Worm (Caenorhabditis elegans) whole organism, L4 larva: ENCODE data around the gene ace-3.
A peak's percentile ranks its signal among the peaks of the same experiment; 100 is the strongest.

Source experiments
- D1046.2 ChIP-seq: fragments of 200-800 bp; sonication (Bioruptor generic); IDR thresholded peaks from 2 replicates; pipeline ENCODE4 v1.3.6; 2022; ENCODE audit warnings: missing genetic modification characterization, missing compliant biosample characterization
- F26F4.8 ChIP-seq: fragments of 200-800 bp; sonication (Bioruptor generic); conservative IDR thresholded peaks from 2 replicates; pipeline ENCODE4 v1.3.6; 2022; ENCODE audit warnings: missing genetic modification characterization, missing compliant biosample characterization
- F44E2.7 ChIP-seq: fragments of 200-800 bp; sonication (Bioruptor generic); IDR thresholded peaks from 2 replicates; pipeline ENCODE4 v2.1.2; 2022; ENCODE audit warnings: missing genetic modification characterization, missing compliant biosample characterization
- Y105C5A.15 ChIP-seq: fragments of 200-800 bp; sonication (Bioruptor generic); IDR thresholded peaks from 2 replicates; pipeline ENCODE4 v1.3.6; 2022; ENCODE audit warnings: missing genetic modification characterization, missing compliant biosample characterization
- Y5F2A.4 ChIP-seq: fragments of 200-800 bp; sonication (Bioruptor generic); optimal IDR thresholded peaks from 2 replicates; lab custom pipeline; 2018; ENCODE audit warnings: mild to moderate bottlenecking, missing genetic modification characterization, missing compliant biosample characterization
- ZK546.5 ChIP-seq, 2 experiments: sonication (generic microtip); optimal IDR thresholded peaks; 2 replicates each; lab custom pipeline; 2017; ENCODE audit warnings: missing biosample characterization in 2 of 2, missing genetic modification characterization in 2 of 2
- aha-1 ChIP-seq: fragments of 150-350 bp; peaks from one replicate; lab custom pipeline; 2014; ENCODE audit warnings: missing biosample characterization, missing genetic modification characterization
- ama-1 ChIP-seq: fragments of 150-350 bp; optimal IDR thresholded peaks from 2 replicates; lab custom pipeline; 2014; ENCODE audit warnings: inconsistent platforms, mixed read lengths
- arid-1 ChIP-seq: fragments of 200-800 bp; sonication (Bioruptor generic); conservative IDR thresholded peaks from 2 replicates; pipeline ENCODE4 v1.3.6; 2022; ENCODE audit warnings: missing genetic modification reagents, missing genetic modification characterization, missing compliant biosample characterization
- attf-4 ChIP-seq: sonication (generic microtip); optimal IDR thresholded peaks from 3 replicates; lab custom pipeline; 2017; ENCODE audit warnings: missing biosample characterization, missing genetic modification characterization
- ceh-20 ChIP-seq: fragments of 200-800 bp; sonication (Bioruptor generic); IDR thresholded peaks from 2 replicates; pipeline ENCODE4 v1.3.6; 2022; ENCODE audit warnings: missing genetic modification reagents, missing genetic modification characterization, missing compliant biosample characterization
- ceh-28 ChIP-seq: fragments of 150-350 bp; optimal IDR thresholded peaks from 2 replicates; lab custom pipeline; 2014; ENCODE audit warnings: missing biosample characterization, missing genetic modification reagents, missing genetic modification characterization
- ceh-32 ChIP-seq: sonication (generic microtip); optimal IDR thresholded peaks from 2 replicates; lab custom pipeline; 2016; ENCODE audit warnings: mild to moderate bottlenecking, missing genetic modification characterization, missing compliant biosample characterization; ENCODE audit not compliant: poor library complexity
- ceh-82 ChIP-seq: sonication (generic microtip); optimal IDR thresholded peaks from 2 replicates; lab custom pipeline; 2017; ENCODE audit warnings: missing biosample characterization, missing genetic modification characterization
- ces-1 ChIP-seq: fragments of 150-350 bp; sonication (generic microtip); optimal IDR thresholded peaks from 4 replicates; lab custom pipeline; 2014; ENCODE audit warnings: missing biosample characterization, missing genetic modification reagents, missing genetic modification characterization
- cey-2 ChIP-seq: sonication (generic microtip); optimal IDR thresholded peaks from 3 replicates; lab custom pipeline; 2017; ENCODE audit warnings: missing genetic modification characterization, mild to moderate bottlenecking, missing compliant biosample characterization, antibody characterized with exemption, borderline replicate concordance; ENCODE audit not compliant: insufficient read depth
- ctbp-1 ChIP-seq: fragments of 200-800 bp; sonication (Bioruptor generic); IDR thresholded peaks from 2 replicates; pipeline ENCODE4 v1.3.6; 2022; ENCODE audit warnings: missing genetic modification reagents, missing genetic modification characterization, missing compliant biosample characterization
- daf-12 ChIP-seq: fragments of 150-350 bp; optimal IDR thresholded peaks from 2 replicates; lab custom pipeline; 2014; ENCODE audit warnings: missing biosample characterization, missing genetic modification reagents, missing genetic modification characterization
- daf-16 ChIP-seq, 3 experiments: sonication (generic microtip); optimal IDR thresholded peaks; 2 replicates each; lab custom pipeline; 2016 to 2017; ENCODE audit warnings: missing genetic modification characterization in 3 of 3, missing genetic modification reagents in 3 of 3, mild to moderate bottlenecking in 2 of 3, missing compliant biosample characterization in 2 of 3, missing biosample characterization in 1 of 3, moderate library complexity in 1 of 3
- daf-19 ChIP-seq: fragments of 200-800 bp; sonication (Bioruptor generic); conservative IDR thresholded peaks from 2 replicates; pipeline ENCODE4 v1.3.6; 2022; ENCODE audit warnings: missing genetic modification characterization, missing compliant biosample characterization
- dmd-6 ChIP-seq: fragments of 200-800 bp; sonication (Bioruptor generic); IDR thresholded peaks from 2 replicates; pipeline ENCODE4 v1.3.6; 2022; ENCODE audit warnings: missing genetic modification reagents, missing genetic modification characterization, missing compliant biosample characterization
- dmd-8 ChIP-seq: fragments of 200-800 bp; sonication (Bioruptor generic); IDR thresholded peaks from 2 replicates; pipeline ENCODE4 v1.3.6; 2022; ENCODE audit warnings: missing genetic modification characterization, missing compliant biosample characterization
- dmd-9 ChIP-seq: fragments of 200-800 bp; sonication (Bioruptor generic); IDR thresholded peaks from 2 replicates; pipeline ENCODE4 v1.3.6; 2022; ENCODE audit warnings: missing genetic modification reagents, missing genetic modification characterization, missing compliant biosample characterization
- duxl-1 ChIP-seq: sonication (generic microtip); optimal IDR thresholded peaks from 2 replicates; lab custom pipeline; 2016; ENCODE audit warnings: mild to moderate bottlenecking, missing genetic modification characterization, moderate library complexity, missing compliant biosample characterization; ENCODE audit not compliant: poor library complexity
- egl-27 ChIP-seq: sonication (generic microtip); optimal IDR thresholded peaks from 3 replicates; lab custom pipeline; 2017; ENCODE audit warnings: missing biosample characterization, missing genetic modification reagents, missing genetic modification characterization
- egl-43 ChIP-seq: fragments of 200-800 bp; sonication (Bioruptor generic); IDR thresholded peaks from 2 replicates; pipeline ENCODE4 v1.3.6; 2022; ENCODE audit warnings: missing genetic modification reagents, missing genetic modification characterization, missing compliant biosample characterization
- fkh-10 ChIP-seq: fragments of 150-350 bp; optimal IDR thresholded peaks from 2 replicates; lab custom pipeline; 2014; ENCODE audit warnings: missing biosample characterization, missing genetic modification reagents, missing genetic modification characterization
- fos-1 ChIP-seq: fragments of 150-350 bp; optimal IDR thresholded peaks from 2 replicates; lab custom pipeline; 2014; ENCODE audit warnings: missing biosample characterization, missing genetic modification characterization
- gei-8 ChIP-seq: fragments of 200-800 bp; sonication (Bioruptor generic); optimal IDR thresholded peaks from 2 replicates; lab custom pipeline; 2018; ENCODE audit warnings: mild to moderate bottlenecking, missing genetic modification characterization, missing compliant biosample characterization
- hif-1 ChIP-seq, 2 experiments: sonication (generic microtip); optimal IDR thresholded peaks; 2 replicates each; lab custom pipeline; 2016 to 2017; ENCODE audit warnings: missing compliant biosample characterization in 2 of 2, missing genetic modification characterization in 2 of 2, missing genetic modification reagents in 2 of 2, missing genotype in 2 of 2, mild to moderate bottlenecking in 1 of 2
- hlh-30 ChIP-seq: sonication (generic microtip); optimal IDR thresholded peaks from 2 replicates; lab custom pipeline; 2017; ENCODE audit warnings: antibody characterized with exemption, mild to moderate bottlenecking, missing genetic modification characterization, missing compliant biosample characterization; ENCODE audit not compliant: insufficient read depth
- hmg-1.1 ChIP-seq: fragments of 200-800 bp; sonication (Bioruptor generic); IDR thresholded peaks from 2 replicates; pipeline ENCODE4 v1.3.6; 2022; ENCODE audit warnings: missing genetic modification reagents, missing genetic modification characterization, missing compliant biosample characterization
- lin-39 ChIP-seq: fragments of 150-350 bp; optimal IDR thresholded peaks from 2 replicates; lab custom pipeline; 2014; ENCODE audit warnings: missing biosample characterization, missing genetic modification reagents, missing genetic modification characterization
- mdl-1 ChIP-seq, 2 experiments: fragments of 150-350 bp in 1 of 2; sonication (generic microtip) in 1 of 2; optimal IDR thresholded peaks; 2 replicates each; lab custom pipeline; 2014 to 2017; ENCODE audit warnings: missing biosample characterization in 2 of 2, missing genetic modification characterization in 2 of 2
- mdt-29 ChIP-seq: fragments of 200-800 bp; sonication (Bioruptor generic); IDR thresholded peaks from 2 replicates; pipeline ENCODE4 v1.3.6; 2022; ENCODE audit warnings: missing genetic modification reagents, missing genetic modification characterization, missing compliant biosample characterization
- mxl-3 ChIP-seq: fragments of 200-800 bp; sonication (Bioruptor generic); optimal IDR thresholded peaks from 2 replicates; lab custom pipeline; 2018; ENCODE audit warnings: mild to moderate bottlenecking, missing genetic modification characterization, missing compliant biosample characterization
- nhr-10 ChIP-seq: fragments of 150-350 bp; optimal IDR thresholded peaks from 2 replicates; lab custom pipeline; 2014; ENCODE audit warnings: missing biosample characterization, missing genetic modification characterization
- nhr-111 ChIP-seq: fragments of 200-800 bp; sonication (Bioruptor generic); optimal IDR thresholded peaks from 2 replicates; lab custom pipeline; 2018; ENCODE audit warnings: mild to moderate bottlenecking, missing genetic modification characterization, missing compliant biosample characterization
- nhr-77 ChIP-seq: fragments of 150-350 bp; optimal IDR thresholded peaks from 2 replicates; lab custom pipeline; 2014; ENCODE audit warnings: missing biosample characterization, missing genetic modification characterization
- pha-4 ChIP-seq, 2 experiments: fragments of 150-350 bp in 1 of 2; fragments of 200-800 bp in 1 of 2; sonication (Bioruptor generic) in 1 of 2; IDR thresholded peaks in 1 of 2; optimal IDR thresholded peaks in 1 of 2; 2 replicates each; pipeline versions ENCODE4 v1.3.6 to Lab custom; 2014 to 2022; ENCODE audit warnings: missing genetic modification characterization in 2 of 2, missing genetic modification reagents in 2 of 2, missing biosample characterization in 1 of 2, missing compliant biosample characterization in 1 of 2
- sdz-12 ChIP-seq: fragments of 200-800 bp; sonication (Bioruptor generic); optimal IDR thresholded peaks from 2 replicates; lab custom pipeline; 2018; ENCODE audit warnings: mild to moderate bottlenecking, missing genetic modification characterization, missing compliant biosample characterization
- snpc-4 ChIP-seq: fragments of 150-350 bp; optimal IDR thresholded peaks from 2 replicates; lab custom pipeline; 2014; ENCODE audit warnings: missing biosample characterization, missing genetic modification characterization
- tra-1 ChIP-seq: fragments of 200-800 bp; sonication (Bioruptor generic); IDR thresholded peaks from 2 replicates; pipeline ENCODE4 v1.3.6; 2022; ENCODE audit warnings: missing genetic modification reagents, missing genetic modification characterization, missing compliant biosample characterization
- unc-62 ChIP-seq, 3 experiments: fragments of 150-350 bp in 1 of 3; sonication (generic microtip); optimal IDR thresholded peaks in 2 of 3; peaks in 1 of 3; 1 replicate in 1 of 3; 2 replicates in 2 of 3; lab custom pipeline; 2014 to 2017; ENCODE audit warnings: missing biosample characterization in 3 of 3, missing genetic modification characterization in 3 of 3, missing genetic modification reagents in 3 of 3, missing genotype in 1 of 3
- vab-7 ChIP-seq: fragments of 200-800 bp; sonication (Bioruptor generic); IDR thresholded peaks from 2 replicates; pipeline ENCODE4 v1.3.6; 2022; ENCODE audit warnings: missing genetic modification reagents, missing genetic modification characterization, missing compliant biosample characterization
- zag-1 ChIP-seq: fragments of 150-350 bp; optimal IDR thresholded peaks from 2 replicates; lab custom pipeline; 2014; ENCODE audit warnings: missing biosample characterization, missing genetic modification characterization
- zip-2 ChIP-seq: fragments of 150-350 bp; optimal IDR thresholded peaks from 2 replicates; lab custom pipeline; 2014; ENCODE audit warnings: missing biosample characterization, missing genetic modification characterization
- ztf-11 ChIP-seq: fragments of 150-350 bp; optimal IDR thresholded peaks from 2 replicates; lab custom pipeline; 2014; ENCODE audit warnings: missing biosample characterization, missing genetic modification characterization
- ztf-7 ChIP-seq: fragments of 150-350 bp; optimal IDR thresholded peaks from 2 replicates; lab custom pipeline; 2014; ENCODE audit warnings: missing biosample characterization, missing genetic modification characterization

The ace-3 gene

DNA sequence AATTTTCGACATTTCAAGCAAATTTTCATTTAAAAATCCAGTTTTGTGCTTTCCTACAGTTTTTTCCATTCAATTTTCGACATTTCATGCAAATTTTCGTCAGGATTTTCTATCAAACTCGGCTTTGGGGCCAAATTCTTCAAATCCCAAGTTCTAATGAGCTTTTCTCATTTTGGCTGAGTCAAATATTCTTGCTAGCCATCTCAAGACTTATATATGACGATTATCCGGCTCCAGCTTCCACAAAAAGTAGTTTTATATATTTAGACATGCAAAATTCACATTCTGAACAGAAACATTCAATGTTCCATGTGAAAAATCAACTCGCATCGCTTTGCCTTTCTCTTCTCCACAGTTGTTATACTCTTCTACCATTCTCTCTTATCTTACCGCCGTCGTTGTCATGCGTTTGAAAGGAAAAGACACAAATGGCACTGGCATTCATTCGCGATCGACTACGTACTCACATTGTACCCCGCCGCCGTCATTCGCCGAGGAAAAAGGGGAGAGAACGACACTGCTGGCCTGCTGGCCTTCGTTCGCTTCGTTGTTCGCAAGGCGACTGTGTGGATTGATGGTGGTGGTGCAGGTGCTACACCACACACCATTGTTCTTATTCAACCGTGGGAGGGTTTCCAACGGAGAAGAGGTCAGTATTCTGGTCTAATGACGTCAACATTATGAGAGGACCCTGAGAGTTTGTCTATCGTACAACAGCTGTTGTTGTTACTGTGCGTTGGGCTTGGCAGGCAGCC lies 42.5 kb downstream of the ace-3 start (continued):
- no peak for TF ChIP-seq sdz-12 (GFP tag; lab: Kevin White, UChicago)
- TF ChIP-seq fkh-10 (GFP tag; lab: Kevin White, UChicago): no peak
- no peak for TF ChIP-seq ceh-82 (tag; lab: Kevin White, UChicago)
- TF ChIP-seq hif-1 (tag; optimal IDR thresholded peaks at IDR 0.05; lab: Kevin White, UChicago): no peak
- TF ChIP-seq D1046.2 (GFP tag; lab: Robert Waterston, UW): no peak
- TF ChIP-seq Y5F2A.4 (GFP tag; lab: Kevin White, UChicago): no peak
- no peak for TF ChIP-seq dmd-8 (GFP tag; lab: Robert Waterston, UW)
- TF ChIP-seq dmd-9 (GFP tag; lab: Robert Waterston, UW): no peak
- no peak for TF ChIP-seq duxl-1
- TF ChIP-seq ceh-32 (tag; lab: Kevin White, UChicago): no peak
- no peak for TF ChIP-seq pha-4 (GFP tag; IDR thresholded peaks at IDR 0.05; lab: Robert Waterston, UW)
- TF ChIP-seq pha-4 (tag; optimal IDR thresholded peaks at IDR 0.05; lab: Kevin White, UChicago): no peak
- no peak for TF ChIP-seq daf-19 (GFP tag; lab: Robert Waterston, UW)
- TF ChIP-seq ZK546.5 (tag; optimal IDR thresholded peaks at IDR 0.05; lab: Kevin White, UChicago): no peak
- peak; percentile 80 for TF ChIP-seq mxl-3 (GFP tag; lab: Kevin White, UChicago)
- TF ChIP-seq ceh-20: no peak
- no peak for TF ChIP-seq egl-27
- no peak for TF ChIP-seq lin-39
- peak; percentile 80 for TF ChIP-seq nhr-77 (tag; lab: Kevin White, UChicago)
- TF ChIP-seq cey-2 (tag; lab: Kevin White, UChicago): no peak
- TF ChIP-seq fos-1: no peak
- TF ChIP-seq hlh-30: peak; percentile 82
- no peak for TF ChIP-seq attf-4 (tag; lab: Kevin White, UChicago)
- no peak for TF ChIP-seq zag-1
- no peak for TF ChIP-seq ztf-11 (tag; lab: Kevin White, UChicago)
- no peak for TF ChIP-seq ama-1 (lab: Kevin White, UChicago)
- TF ChIP-seq ces-1 (GFP tag; lab: Kevin White, UChicago): no peak
- no peak for TF ChIP-seq arid-1 (GFP tag; lab: Robert Waterston, UW)
- peak in 1 of 2 experiments; percentile 29 for TF ChIP-seq unc-62 (GFP tag; optimal IDR thresholded peaks at IDR 0.05 in 1 of 2; lab: Kevin White, UChicago)
- no peak for TF ChIP-seq unc-62 (tag; optimal IDR thresholded peaks at IDR 0.05; lab: Kevin White, UChicago)
- no peak for TF ChIP-seq daf-12 (tag; lab: Kevin White, UChicago)
- TF ChIP-seq mdl-1 (tag; optimal IDR thresholded peaks at IDR 0.05; lab: Kevin White, UChicago): peak in 1 of 2 experiments; percentile 17
- no peak for TF ChIP-seq Y105C5A.15
- TF ChIP-seq vab-7 (GFP tag; lab: Robert Waterston, UW): no peak
- TF ChIP-seq nhr-10 (tag; lab: Kevin White, UChicago): no peak
- peak; percentile 23; the same call in 1 of the 2 replicates for TF ChIP-seq egl-43 (GFP tag; lab: Robert Waterston, UW)
- TF ChIP-seq F44E2.7 (GFP tag; lab: Robert Waterston, UW): no peak
- TF ChIP-seq tra-1: no peak
- no peak for TF ChIP-seq mdt-29 (GFP tag; lab: Robert Waterston, UW)
- TF ChIP-seq zip-2 (tag; lab: Kevin White, UChicago): no peak
- TF ChIP-seq gei-8 (GFP tag; lab: Kevin White, UChicago): no peak
- peak; percentile 61; the same call in 1 of the 2 replicates for TF ChIP-seq hmg-1.1 (GFP tag; lab: Robert Waterston, UW)
- TF ChIP-seq snpc-4 (tag; lab: Kevin White, UChicago): no peak
- TF ChIP-seq dmd-6 (GFP tag; lab: Robert Waterston, UW): peak; percentile 62
- peak; percentile 94 for TF ChIP-seq aha-1
- no peak for TF ChIP-seq ceh-28 (tag; lab: Kevin White, UChicago)
- TF ChIP-seq ctbp-1 (GFP tag; lab: Robert Waterston, UW): no peak
- no peak for TF ChIP-seq nhr-111 (GFP tag; lab: Kevin White, UChicago)
- TF ChIP-seq ztf-7 (tag; lab: Kevin White, UChicago): no peak
- no peak for TF ChIP-seq daf-16 (GFP tag; optimal IDR thresholded peaks at IDR 0.05; lab: Kevin White, UChicago)
- peak; percentile 15 for TF ChIP-seq daf-16 (tag; optimal IDR thresholded peaks at IDR 0.05; lab: Kevin White, UChicago)
- no peak for TF ChIP-seq F26F4.8 (GFP tag; lab: Robert Waterston, UW)
